Worm (Caenorhabditis elegans): ENCODE results near the gene grl-10.

Gene grl-10

DNA sequence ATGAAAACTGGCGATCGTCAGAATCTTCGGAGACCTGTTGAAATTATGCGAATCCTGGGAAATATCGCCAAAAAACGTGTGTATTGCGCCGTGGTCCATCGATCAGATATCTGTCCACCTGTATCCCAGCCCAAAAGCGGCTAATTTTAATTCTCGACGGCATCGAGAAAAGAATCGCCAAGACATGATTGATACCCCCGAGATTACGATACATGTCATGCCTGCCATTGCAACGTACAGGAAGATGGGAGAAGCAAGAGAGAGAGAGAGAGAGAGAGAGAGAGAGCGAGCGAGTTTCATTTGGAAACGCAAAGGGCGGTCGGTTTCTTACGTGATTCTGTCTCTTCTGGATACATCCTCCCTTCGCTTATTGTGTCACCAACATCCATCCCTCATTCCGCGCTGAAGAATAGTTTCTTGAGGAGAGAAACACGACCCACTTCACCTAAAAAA lies at the start of gene grl-10:
Gene grl-10 (plus strand): TSS at position 403 of the 453 bp plus-strand sequence.
- TF ChIP-seq unc-62 (GFP tag; optimal IDR thresholded peaks at IDR 0.05) = no peak

DNA sequence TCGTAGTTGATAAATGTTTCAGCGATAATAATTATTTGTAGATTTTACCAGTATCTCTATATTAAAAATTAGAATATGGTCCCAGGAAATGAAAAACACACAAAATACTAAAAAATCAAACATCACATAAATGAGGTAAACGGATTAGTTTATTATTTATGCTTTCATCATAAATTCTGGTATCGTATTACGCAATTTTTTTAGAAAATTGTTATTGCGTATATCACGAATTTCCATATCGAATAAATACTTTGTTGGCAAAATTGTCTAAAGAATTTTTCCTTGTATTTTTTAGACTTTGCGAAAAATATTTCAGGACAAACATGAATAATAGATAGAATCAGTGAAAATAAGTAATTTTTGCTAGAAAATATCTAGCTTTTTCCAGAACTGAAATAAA lies 48.1 kb upstream of the grl-10 start:
- no peak for TF ChIP-seq unc-62 (GFP tag; optimal IDR thresholded peaks at IDR 0.05)

DNA sequence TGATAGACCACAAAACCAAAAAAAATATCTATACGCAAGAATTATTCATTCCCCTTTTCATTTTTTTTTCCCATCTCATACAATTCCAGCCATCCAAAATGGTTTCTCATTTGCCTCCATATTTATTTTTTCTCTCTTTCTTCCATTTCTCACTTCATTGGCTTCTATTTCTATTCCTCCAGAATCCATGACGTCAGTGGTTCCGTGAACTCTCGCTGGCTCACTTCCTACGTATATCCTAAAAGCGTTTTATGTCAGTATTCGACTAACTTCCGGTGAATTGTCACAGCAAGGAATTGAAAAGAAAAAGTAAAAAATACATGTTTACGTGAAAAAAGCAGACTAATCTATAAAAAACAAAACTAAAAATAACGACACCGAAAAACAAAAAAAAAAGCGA lies 47.4 kb upstream of the grl-10 start:
- TF ChIP-seq unc-62 (GFP tag; optimal IDR thresholded peaks at IDR 0.05) = no peak

DNA sequence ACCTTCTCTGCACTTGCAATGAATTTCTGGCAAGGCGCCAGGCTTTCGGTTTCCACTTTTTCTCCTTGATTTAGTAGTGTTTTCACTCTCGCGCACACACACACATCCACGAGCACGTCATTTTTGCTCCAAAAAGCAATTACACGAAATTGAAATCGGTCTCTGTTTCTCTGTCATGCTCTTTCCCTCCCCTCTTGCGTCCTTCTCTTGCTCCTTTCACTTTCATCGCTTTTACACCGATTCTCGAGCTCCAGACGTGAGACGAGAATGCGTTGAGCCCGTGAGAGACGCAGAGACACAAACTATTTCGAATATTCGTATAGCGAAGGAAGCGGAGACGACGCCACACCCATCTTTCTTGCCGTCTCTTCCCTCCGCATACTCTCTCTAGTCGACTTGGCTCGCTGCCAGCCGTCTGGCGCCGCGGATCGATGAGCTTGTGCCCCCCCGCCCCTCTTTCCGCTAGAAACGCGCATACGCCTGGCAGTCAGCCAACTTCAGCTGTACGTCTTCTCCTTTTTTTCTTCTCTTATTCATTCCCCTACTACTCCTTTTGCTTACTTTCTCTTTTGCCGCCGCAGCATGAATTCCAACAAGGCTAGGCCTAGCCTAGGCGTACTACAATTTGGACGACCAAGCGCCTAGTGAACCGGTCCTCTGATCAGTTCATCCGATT lies 46.2 kb upstream of the grl-10 start:
- TF ChIP-seq unc-62 (GFP tag; optimal IDR thresholded peaks at IDR 0.05) = no peak

DNA sequence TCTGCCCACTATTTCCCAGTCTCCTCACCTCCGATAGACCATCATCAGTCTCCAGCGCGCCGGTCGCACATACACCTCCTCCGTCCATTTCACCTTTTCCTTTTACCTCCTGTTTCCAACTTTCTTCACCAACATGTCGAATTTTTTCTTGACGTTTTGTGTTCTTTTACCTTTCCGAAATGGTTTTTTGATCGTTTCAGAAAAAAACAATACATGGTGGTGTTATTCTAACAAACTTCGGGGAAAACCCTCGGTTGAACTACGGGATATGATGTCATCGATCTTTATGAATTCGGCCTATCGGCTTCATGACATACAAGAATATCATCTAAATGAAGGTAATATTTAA lies 45.7 kb upstream of the grl-10 start, which contains the start of gene Y97E10C.1:
Gene Y97E10C.1 (plus strand): TSS at position 201 of the 349 bp plus-strand sequence.
- TF ChIP-seq unc-62 (GFP tag; optimal IDR thresholded peaks at IDR 0.05) = no peak

DNA sequence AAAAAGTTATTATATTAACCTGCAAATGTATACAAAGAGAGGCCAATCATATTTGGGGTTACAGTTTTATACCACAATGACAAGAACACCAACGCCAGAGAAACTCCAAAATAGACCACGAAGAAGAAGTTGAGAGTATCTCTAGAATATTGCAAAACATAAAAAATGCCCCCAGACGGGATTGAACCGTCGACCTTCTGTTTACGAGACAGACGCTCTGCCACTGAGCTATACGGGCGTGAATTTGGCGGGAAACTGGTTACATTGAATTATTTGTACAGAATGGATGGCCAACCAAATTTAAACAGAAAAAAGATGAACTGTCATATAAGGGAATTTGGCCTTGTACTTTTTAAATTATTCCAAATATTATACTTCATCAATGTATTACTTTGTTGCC lies 43.9 kb upstream of the grl-10 start:
- no peak for TF ChIP-seq unc-62 (GFP tag; optimal IDR thresholded peaks at IDR 0.05)

DNA sequence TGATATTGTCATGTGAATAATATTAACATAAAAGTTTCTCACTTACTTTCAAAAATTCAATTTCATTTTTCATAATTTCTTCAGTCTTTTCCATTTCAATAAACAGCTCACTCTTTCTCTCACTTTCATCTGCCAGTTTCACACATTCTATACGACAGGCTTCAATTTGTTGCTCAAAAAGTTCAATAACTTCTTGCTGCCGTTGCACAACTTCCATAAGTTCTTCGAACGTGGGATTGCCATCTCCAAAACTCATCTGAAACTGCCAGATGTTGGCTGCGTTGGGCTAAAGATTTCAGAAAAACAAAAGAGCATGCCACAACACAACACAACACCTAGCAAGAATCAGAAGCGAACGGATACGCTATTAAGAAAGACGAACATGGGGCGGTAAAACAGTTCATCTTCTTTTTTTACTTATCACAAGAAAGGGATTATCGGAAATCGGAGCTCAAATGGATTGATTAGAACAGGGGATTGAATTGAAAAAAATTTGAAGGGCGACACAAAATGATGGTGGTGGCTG lies 41.0 kb upstream of the grl-10 start:
- no peak for TF ChIP-seq unc-62 (GFP tag; optimal IDR thresholded peaks at IDR 0.05)

DNA sequence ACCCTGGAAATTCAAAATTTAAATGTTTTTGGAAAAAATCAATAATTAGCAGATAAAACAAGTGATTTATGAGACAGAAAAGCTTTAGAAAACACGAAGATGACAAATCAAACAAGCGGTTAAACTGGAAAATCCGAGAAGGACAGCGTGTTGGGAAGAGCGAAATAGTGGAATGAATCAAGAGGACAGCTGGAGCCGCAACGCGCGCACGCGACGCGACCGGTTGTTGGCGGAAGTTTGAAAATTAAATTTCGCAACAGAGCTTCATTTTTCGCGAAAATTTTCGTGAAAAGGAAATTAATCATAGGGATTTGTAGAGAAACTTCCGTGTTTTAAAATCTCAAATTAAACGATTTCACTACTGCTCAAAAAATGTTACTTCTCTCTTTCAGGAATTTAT lies 39.4 kb upstream of the grl-10 start, which contains the start of gene clic-1:
Gene clic-1 (minus strand): TSS at position 3 of the 400 bp plus-strand sequence.
- TF ChIP-seq unc-62 (GFP tag; optimal IDR thresholded peaks at IDR 0.05) = no peak

DNA sequence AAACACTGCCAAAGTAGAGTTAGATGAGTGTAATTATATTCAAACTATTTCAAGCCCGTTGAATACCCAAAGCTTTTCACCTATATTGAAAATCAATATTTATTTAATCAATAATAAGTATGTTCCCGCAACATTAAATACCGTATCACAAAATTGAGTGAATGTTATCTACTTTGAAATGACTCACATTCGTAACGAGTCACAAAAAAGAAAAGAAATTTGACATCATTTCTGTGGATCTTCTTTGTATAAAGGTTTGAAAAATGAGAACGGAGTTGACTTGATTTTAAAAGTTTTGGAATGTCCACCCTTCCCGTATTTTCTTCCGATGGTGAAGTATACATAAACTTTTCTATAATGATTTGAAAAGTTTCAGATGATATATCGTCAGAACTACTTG lies 39.0 kb upstream of the grl-10 start, which contains the start of gene srr-10:
Gene srr-10 (plus strand): TSS at position 301 of the 400 bp plus-strand sequence.
- no peak for TF ChIP-seq unc-62 (GFP tag; optimal IDR thresholded peaks at IDR 0.05)

DNA sequence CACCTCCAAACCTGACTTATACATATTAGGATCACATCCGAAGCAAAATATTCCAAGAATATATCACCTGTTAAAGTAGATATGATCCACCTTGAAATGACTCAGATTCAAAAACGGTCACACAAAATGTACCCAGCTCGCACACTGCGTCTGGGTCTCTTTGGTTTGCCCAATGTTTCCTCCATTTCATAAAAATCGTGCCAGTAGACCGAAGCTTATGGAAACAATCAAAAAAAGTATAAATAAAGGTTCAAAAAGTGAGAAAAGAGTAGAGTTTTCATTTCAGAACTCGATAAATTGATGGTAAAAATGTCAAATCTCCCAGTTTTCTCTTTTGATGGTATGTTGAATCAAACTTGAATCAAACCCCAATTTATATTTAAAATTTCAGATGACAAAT lies 36.6 kb upstream of the grl-10 start, which contains the start of gene srr-9:
Gene srr-9 (plus strand): TSS at position 301 of the 400 bp plus-strand sequence.
- TF ChIP-seq unc-62 (GFP tag; optimal IDR thresholded peaks at IDR 0.05) = no peak

DNA sequence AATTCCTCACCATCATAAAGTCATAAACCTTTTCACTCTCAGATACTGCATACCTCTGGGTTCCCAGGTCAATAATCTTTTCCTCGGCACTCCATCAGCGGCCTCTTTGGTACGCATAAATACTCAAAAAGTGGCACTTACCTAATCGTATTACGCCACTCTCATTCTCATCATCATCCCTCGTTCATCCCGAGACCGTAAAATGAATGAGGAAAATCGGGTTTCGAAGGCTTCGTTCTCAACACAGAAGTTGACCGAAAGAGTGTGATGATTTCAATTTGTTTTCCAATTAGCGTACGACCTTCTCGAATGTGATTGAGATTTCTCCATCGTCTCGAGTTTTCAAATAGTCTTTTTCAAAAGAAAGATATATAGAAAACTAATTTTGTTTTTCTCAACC lies 34.4 kb upstream of the grl-10 start:
- no peak for TF ChIP-seq unc-62 (GFP tag; optimal IDR thresholded peaks at IDR 0.05)

DNA sequence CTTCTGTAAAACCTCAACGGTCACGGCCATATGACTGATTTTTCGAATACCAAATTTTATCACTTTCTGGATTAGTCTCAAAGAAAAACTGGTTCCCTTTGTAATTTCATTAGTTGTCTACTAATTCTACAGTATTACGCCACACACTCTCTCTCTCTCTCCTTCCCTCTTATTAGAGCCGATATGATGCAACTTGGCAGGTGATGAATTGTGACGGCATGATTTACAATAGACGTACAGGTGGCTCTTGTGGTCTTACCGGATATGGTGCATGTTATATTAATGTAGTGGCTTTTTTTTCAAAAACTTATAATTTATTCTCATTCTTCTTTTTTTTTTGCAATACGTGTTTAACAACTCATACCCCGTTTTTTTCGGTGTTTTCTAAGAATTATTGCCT lies 32.4 kb upstream of the grl-10 start:
- no peak for TF ChIP-seq unc-62 (GFP tag; optimal IDR thresholded peaks at IDR 0.05)

DNA sequence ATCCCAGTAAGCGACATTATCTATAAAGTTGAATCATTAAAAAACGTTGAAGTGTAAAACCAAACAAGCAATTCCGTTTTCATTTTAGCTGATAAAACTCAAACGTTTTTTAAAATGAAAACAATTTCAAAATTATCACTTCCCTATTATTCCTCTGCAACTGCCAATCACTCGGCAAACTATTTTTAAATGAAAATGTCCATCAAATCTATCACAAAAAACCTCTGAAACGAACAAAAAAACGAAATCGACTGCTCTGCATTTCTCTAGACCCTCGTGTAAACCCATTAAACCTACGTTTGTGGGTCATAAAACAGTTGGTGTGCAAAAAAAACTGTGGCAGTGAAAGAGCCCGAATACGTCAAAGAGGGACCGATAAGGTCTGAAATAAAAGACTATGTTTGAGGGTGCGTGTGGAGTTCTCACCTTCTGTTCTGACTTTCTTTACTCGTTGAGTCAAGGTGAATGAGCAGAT lies 31.8 kb upstream of the grl-10 start, which contains the start of gene fbxl-5:
Gene fbxl-5 (plus strand): TSS at position 425 of the 475 bp plus-strand sequence.
- no peak for TF ChIP-seq unc-62 (GFP tag; optimal IDR thresholded peaks at IDR 0.05)

DNA sequence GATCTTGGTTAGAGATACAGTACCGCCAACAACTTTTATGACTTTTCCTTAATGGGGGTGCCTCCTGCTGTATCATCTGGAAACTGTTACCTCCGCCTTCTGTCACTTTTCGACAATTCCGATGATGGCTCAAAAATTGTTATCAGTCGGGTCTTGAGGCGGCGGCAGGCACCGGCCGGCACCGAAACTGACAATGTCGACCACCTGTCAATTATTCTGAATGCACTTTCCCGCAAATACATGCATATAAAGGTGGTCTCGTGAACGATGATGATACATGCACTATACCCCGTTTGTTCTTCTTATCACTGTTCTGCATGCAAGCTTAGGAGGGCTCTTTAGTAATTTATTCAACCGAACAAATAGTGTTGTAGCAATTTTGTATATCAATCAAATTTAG lies 30.3 kb upstream of the grl-10 start:
- no peak for TF ChIP-seq unc-62 (GFP tag; optimal IDR thresholded peaks at IDR 0.05)

DNA sequence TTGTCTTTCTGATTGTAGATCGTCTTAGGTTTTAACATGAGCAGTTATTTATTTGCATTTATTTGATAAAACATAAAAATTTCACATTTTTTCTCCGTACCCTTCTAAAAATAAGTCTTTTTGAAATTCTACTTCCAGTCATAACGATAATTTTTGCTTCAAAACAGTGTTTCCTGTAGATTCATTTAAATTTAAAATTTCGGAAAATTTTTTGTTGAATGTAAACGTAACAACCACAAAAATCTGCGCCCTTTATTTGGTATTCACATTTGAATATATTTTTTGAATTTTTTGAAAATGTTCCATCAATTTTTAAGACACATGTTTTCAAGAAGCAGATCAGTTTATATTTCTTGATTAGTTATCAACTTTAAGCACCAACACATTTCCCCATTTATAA lies 29.0 kb upstream of the grl-10 start:
- no peak for TF ChIP-seq unc-62 (GFP tag; optimal IDR thresholded peaks at IDR 0.05)

DNA sequence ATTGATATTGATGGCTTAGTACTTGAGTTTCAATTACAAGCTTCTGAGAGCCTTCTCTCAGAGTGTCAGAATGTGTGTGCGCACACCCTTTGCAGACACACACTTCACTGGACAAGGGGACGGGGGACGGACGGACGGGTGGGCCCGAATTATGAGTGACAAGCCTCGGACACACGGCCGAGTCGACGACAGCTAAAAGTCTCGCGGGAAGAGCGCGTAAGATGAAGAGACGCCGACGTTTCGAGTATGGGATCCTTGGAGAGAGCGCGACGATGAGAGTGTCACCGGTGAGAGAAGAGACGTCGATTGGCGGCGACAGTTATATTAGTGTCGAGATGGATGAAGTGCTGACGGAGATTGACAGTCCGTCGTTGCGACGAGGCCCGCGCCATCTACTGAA lies 28.4 kb upstream of the grl-10 start:
- no peak for TF ChIP-seq unc-62 (GFP tag; optimal IDR thresholded peaks at IDR 0.05)

DNA sequence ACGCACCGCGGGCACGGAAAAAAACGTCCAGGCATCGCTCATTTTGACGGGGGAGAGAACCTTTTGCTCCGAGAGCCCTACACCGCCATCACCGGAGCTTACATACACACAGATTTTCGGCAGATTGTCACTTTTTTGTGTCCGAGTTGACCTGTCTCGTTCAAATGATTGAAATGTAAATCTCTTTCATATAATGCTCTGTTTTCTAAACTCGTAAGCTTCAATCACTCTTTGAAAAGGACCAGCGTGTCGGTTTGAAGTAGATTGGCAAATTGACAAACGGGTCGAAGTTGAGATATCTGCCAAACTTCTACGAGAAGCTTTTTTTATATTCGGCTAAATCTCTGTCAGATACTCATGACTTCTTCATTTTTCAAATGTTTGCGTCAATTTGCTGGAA lies 27.2 kb upstream of the grl-10 start:
- no peak for TF ChIP-seq unc-62 (GFP tag; optimal IDR thresholded peaks at IDR 0.05)
